Worm (Caenorhabditis elegans): ENCODE results near the gene dmsr-9.

- no peak for TF ChIP-seq tbx-2 (tag; optimal IDR thresholded peaks at IDR 0.05)
- TF ChIP-seq snpc-4 (tag; optimal IDR thresholded peaks at IDR 0.05), result no peak
- no peak for TF ChIP-seq lin-15B (tag; optimal IDR thresholded peaks at IDR 0.05)
- TF ChIP-seq nhr-237 (tag; optimal IDR thresholded peaks at IDR 0.05), result no peak
- no peak for TF ChIP-seq nhr-76 (tag; optimal IDR thresholded peaks at IDR 0.05)
- no peak for TF ChIP-seq nfya-1 (tag; optimal IDR thresholded peaks at IDR 0.05; ENCODE audit: insufficient read depth)
- no peak for TF ChIP-seq fos-1 (tag; optimal IDR thresholded peaks at IDR 0.05)
- no peak for TF ChIP-seq unc-62 (GFP tag; optimal IDR thresholded peaks at IDR 0.05)
- TF ChIP-seq mdl-1 (tag; optimal IDR thresholded peaks at IDR 0.05), result no peak
Measured at ce11 chrV:6828786-6829185, 29.3 kb upstream of the dmsr-9 start, which contains the start of gene dmsr-15.

All from whole organism, L3 larva.